Worm (Caenorhabditis elegans) whole organism, L4 larva: ENCODE data around the gene ZC21.6.

ENCODE experiments used
- ceh-82 ChIP-seq: sonication (generic microtip); optimal IDR thresholded peaks from 2 replicates; lab custom pipeline; 2017; ENCODE audit warnings: missing biosample characterization, missing genetic modification characterization
- lim-7 ChIP-seq: fragments of 200-800 bp; sonication (Bioruptor generic); IDR thresholded peaks from 2 replicates; pipeline ENCODE4 v1.3.6; 2022; ENCODE audit warnings: missing genetic modification characterization, missing compliant biosample characterization
- lin-39 ChIP-seq: fragments of 150-350 bp; optimal IDR thresholded peaks from 2 replicates; lab custom pipeline; 2014; ENCODE audit warnings: missing biosample characterization, missing genetic modification reagents, missing genetic modification characterization
- lsy-2 ChIP-seq, 2 experiments: fragments of 150-350 bp in 1 of 2; sonication (generic microtip) in 1 of 2; optimal IDR thresholded peaks; 2 replicates each; lab custom pipeline; 2014 to 2017; ENCODE audit warnings: missing biosample characterization in 2 of 2, missing genetic modification characterization in 2 of 2
- nhr-28 ChIP-seq: fragments of 150-350 bp; optimal IDR thresholded peaks from 2 replicates; lab custom pipeline; 2014; ENCODE audit warnings: missing biosample characterization, missing genetic modification characterization

ce11 chrIII:8555682-8556081 lies 10.3 kb upstream of the ZC21.6 start:
- TF ChIP-seq ceh-82 (tag; lab: Kevin White, UChicago) (no peak), nhr-28 (tag; lab: Kevin White, UChicago) (no peak), lim-7 (GFP tag; lab: Robert Waterston, UW) (no peak), lin-39 (tag; lab: Kevin White, UChicago) (no peak), lsy-2 (tag; optimal IDR thresholded peaks at IDR 0.05; lab: Kevin White, UChicago) (no peak)
